Worm (Caenorhabditis elegans) whole organism, midembryonic: ENCODE results near the gene sdz-23.

Experiments used
- T22C8.4 ChIP-seq: fragments of 200-800 bp; sonication (Bioruptor generic); IDR thresholded peaks from 2 replicates; pipeline ENCODE4 v1.3.6; 2022; ENCODE audit warnings: missing genetic modification characterization, missing compliant biosample characterization
- cog-1 ChIP-seq: sonication (generic microtip); optimal IDR thresholded peaks from 2 replicates; lab custom pipeline; 2016; ENCODE audit warnings: missing genetic modification characterization, missing compliant biosample characterization
- flt-1 ChIP-seq: fragments of 200-800 bp; sonication (Bioruptor generic); IDR thresholded peaks from 2 replicates; pipeline ENCODE4 v1.3.6; 2022; ENCODE audit warnings: missing genetic modification characterization, missing compliant biosample characterization
- klf-2 ChIP-seq: fragments of 200-800 bp; sonication (Bioruptor generic); conservative IDR thresholded peaks from 2 replicates; pipeline ENCODE4 v1.3.6; 2022; ENCODE audit warnings: missing genetic modification reagents, missing genetic modification characterization, missing compliant biosample characterization
- med-1 ChIP-seq: sonication (generic microtip); optimal IDR thresholded peaks from 2 replicates; lab custom pipeline; 2017; ENCODE audit warnings: missing genetic modification characterization, mild to moderate bottlenecking, missing compliant biosample characterization, antibody characterized with exemption, missing genetic modification reagents; ENCODE audit not compliant: insufficient read depth
- ref-1 ChIP-seq: fragments of 200-800 bp; sonication (Bioruptor generic); conservative IDR thresholded peaks from 2 replicates; pipeline ENCODE4 v1.3.6; 2022; ENCODE audit warnings: missing genetic modification reagents, missing genetic modification characterization, missing compliant biosample characterization
- tab-1 ChIP-seq: fragments of 200-800 bp; sonication (Bioruptor generic); IDR thresholded peaks from 2 replicates; pipeline ENCODE4 v1.3.6; 2022; ENCODE audit warnings: missing genetic modification characterization, missing compliant biosample characterization
- ztf-23 ChIP-seq: fragments of 200-800 bp; sonication (Bioruptor generic); IDR thresholded peaks from 2 replicates; pipeline ENCODE4 v1.3.6; 2022; ENCODE audit warnings: missing genetic modification reagents, missing genetic modification characterization, missing compliant biosample characterization
- ztf-29 ChIP-seq: fragments of 200-800 bp; sonication (Bioruptor generic); IDR thresholded peaks from 2 replicates; pipeline ENCODE4 v1.3.6; 2022; ENCODE audit warnings: missing genetic modification reagents, missing genetic modification characterization, missing compliant biosample characterization

Gene sdz-23

ce11 chrV:8130812-8131211 is 31.4 kb downstream of the sdz-23 start:
- TF ChIP-seq ztf-29 (no peak), ref-1 (GFP tag; lab: Robert Waterston, UW) (no peak), cog-1 (no peak), tab-1 (GFP tag; lab: Robert Waterston, UW) (no peak), klf-2 (GFP tag; lab: Robert Waterston, UW) (no peak), ztf-23 (GFP tag; lab: Robert Waterston, UW) (no peak), med-1 (GFP tag; lab: Kevin White, UChicago) (no peak)

- no peak for TF ChIP-seq klf-2 (GFP tag; lab: Robert Waterston, UW)
- no peak for TF ChIP-seq ztf-29
- TF ChIP-seq ztf-23 (GFP tag; lab: Robert Waterston, UW): no peak
- TF ChIP-seq flt-1 (GFP tag; lab: Robert Waterston, UW): no peak
Observed at ce11 chrV:8131628-8132027, 32.2 kb downstream of the sdz-23 start.

- no peak for TF ChIP-seq ztf-23 (GFP tag; lab: Robert Waterston, UW)
- no peak for TF ChIP-seq tab-1 (GFP tag; lab: Robert Waterston, UW)
- no peak for TF ChIP-seq flt-1 (GFP tag; lab: Robert Waterston, UW)
- no peak for TF ChIP-seq klf-2 (GFP tag; lab: Robert Waterston, UW)
- TF ChIP-seq ref-1 (GFP tag; lab: Robert Waterston, UW): no peak
- no peak for TF ChIP-seq med-1 (GFP tag; lab: Kevin White, UChicago)
- TF ChIP-seq cog-1: no peak
- TF ChIP-seq ztf-29: no peak
- TF ChIP-seq T22C8.4 (GFP tag; lab: Robert Waterston, UW): no peak
Observed at ce11 chrV:8132926-8133325, 33.5 kb downstream of the sdz-23 start, which contains the start of gene D1014.4. Gene D1014.4, plus strand, starts transcription at chrV:8133226.

- TF ChIP-seq ztf-29 (no peak), klf-2 (GFP tag; lab: Robert Waterston, UW) (no peak), cog-1 (no peak), med-1 (GFP tag; lab: Kevin White, UChicago) (no peak), ref-1 (GFP tag; lab: Robert Waterston, UW) (no peak), flt-1 (GFP tag; lab: Robert Waterston, UW) (no peak), tab-1 (GFP tag; lab: Robert Waterston, UW) (no peak), ztf-23 (GFP tag; lab: Robert Waterston, UW) (no peak), T22C8.4 (GFP tag; lab: Robert Waterston, UW) (no peak)
Observed at ce11 chrV:8143605-8144004, 44.2 kb downstream of the sdz-23 start, which contains the start of gene D1014.2. Gene D1014.2, plus strand, starts transcription at chrV:8143905.

ce11 chrV:8144515-8144914 is 45.1 kb downstream of the sdz-23 start:
- no peak for TF ChIP-seq ztf-23 (GFP tag; lab: Robert Waterston, UW)
- TF ChIP-seq cog-1: no peak
- no peak for TF ChIP-seq ztf-29
- no peak for TF ChIP-seq tab-1 (GFP tag; lab: Robert Waterston, UW)
- TF ChIP-seq med-1 (GFP tag; lab: Kevin White, UChicago): no peak
- TF ChIP-seq flt-1 (GFP tag; lab: Robert Waterston, UW): no peak
- TF ChIP-seq T22C8.4 (GFP tag; lab: Robert Waterston, UW): no peak
- no peak for TF ChIP-seq ref-1 (GFP tag; lab: Robert Waterston, UW)
- no peak for TF ChIP-seq klf-2 (GFP tag; lab: Robert Waterston, UW)

- TF ChIP-seq ztf-29: no peak
- no peak for TF ChIP-seq flt-1 (GFP tag; lab: Robert Waterston, UW)
- no peak for TF ChIP-seq cog-1
- TF ChIP-seq ref-1 (GFP tag; lab: Robert Waterston, UW): no peak
- no peak for TF ChIP-seq tab-1 (GFP tag; lab: Robert Waterston, UW)
- no peak for TF ChIP-seq ztf-23 (GFP tag; lab: Robert Waterston, UW)
- no peak for TF ChIP-seq T22C8.4 (GFP tag; lab: Robert Waterston, UW)
- TF ChIP-seq med-1 (GFP tag; lab: Kevin White, UChicago): no peak
- no peak for TF ChIP-seq klf-2 (GFP tag; lab: Robert Waterston, UW)
Observed at ce11 chrV:8145329-8145728, 45.9 kb downstream of the sdz-23 start, which contains the start of gene D1014.13. Gene D1014.13, plus strand, starts transcription at chrV:8145629.
